Fruit fly (Drosophila melanogaster) whole organism, wandering third instar larva: Measurements from ENCODE around the gene Mekk1.

Source experiments
- Abd-B ChIP-seq: fragments of >200 bp; optimal IDR thresholded peaks from 2 replicates; lab custom pipeline; 2017; ENCODE audit warnings: missing biosample characterization, missing genetic modification characterization
- CG32264 ChIP-seq: fragments of 200-800 bp; sonication (Bioruptor generic); optimal IDR thresholded peaks from 2 replicates; lab custom pipeline; 2016; ENCODE audit warnings: missing biosample characterization, missing genetic modification characterization
- CG9705 ChIP-seq: fragments of 200-800 bp; sonication (Bioruptor generic); optimal IDR thresholded peaks from 2 replicates; lab custom pipeline; 2018; ENCODE audit warnings: missing biosample characterization, mild to moderate bottlenecking, missing genetic modification characterization
- CrebA ChIP-seq: fragments of 200-800 bp; sonication (Bioruptor generic); optimal IDR thresholded peaks from 2 replicates; lab custom pipeline; 2016; ENCODE audit warnings: missing biosample characterization, mild to moderate bottlenecking, missing genetic modification characterization, borderline replicate concordance
- Dfd ChIP-seq: fragments of >200 bp; optimal IDR thresholded peaks from 2 replicates; lab custom pipeline; 2017; ENCODE audit warnings: missing biosample characterization, missing genetic modification characterization
- Dif ChIP-seq: fragments of 200-275, 200-300 bp; sonication (Bioruptor generic); optimal IDR thresholded peaks from 2 replicates; lab custom pipeline; 2018; ENCODE audit warnings: missing biosample characterization, missing genetic modification characterization; ENCODE audit not compliant: partially characterized antibody
- GATAd ChIP-seq: sonication (Bioruptor generic); optimal IDR thresholded peaks from 2 replicates; lab custom pipeline; 2016; ENCODE audit warnings: missing biosample characterization, missing genetic modification characterization
- HLH106 ChIP-seq: fragments of 200-800 bp; optimal IDR thresholded peaks from 3 replicates; lab custom pipeline; 2019; ENCODE audit warnings: missing biosample characterization, mild to moderate bottlenecking, missing genetic modification characterization, moderate library complexity
- Hnf4 ChIP-seq: fragments of 200-800 bp; sonication (Bioruptor generic); optimal IDR thresholded peaks from 2 replicates; lab custom pipeline; 2016; ENCODE audit warnings: missing biosample characterization, mild to moderate bottlenecking, missing genetic modification characterization
- Hr78 ChIP-seq: fragments of >200 bp; optimal IDR thresholded peaks from 2 replicates; lab custom pipeline; 2017; ENCODE audit warnings: missing biosample characterization, missing genetic modification characterization
- Hr83 ChIP-seq: fragments of 200-300 bp; sonication (Bioruptor generic); optimal IDR thresholded peaks from 2 replicates; lab custom pipeline; 2016; ENCODE audit warnings: missing biosample characterization, mild to moderate bottlenecking, missing genetic modification characterization, moderate library complexity; ENCODE audit not compliant: poor library complexity, severe bottlenecking
- Jra ChIP-seq: sonication (Bioruptor generic); optimal IDR thresholded peaks from 2 replicates; lab custom pipeline; 2016; ENCODE audit warnings: missing biosample characterization, missing genetic modification characterization
- Mio ChIP-seq: sonication (Bioruptor generic); optimal IDR thresholded peaks from 2 replicates; lab custom pipeline; 2016; ENCODE audit warnings: missing biosample characterization, missing genetic modification characterization
- Myc ChIP-seq: fragments of >200 bp; optimal IDR thresholded peaks from 2 replicates; lab custom pipeline; 2017
- N ChIP-seq: fragments of >200 bp; optimal IDR thresholded peaks from 2 replicates; lab custom pipeline; 2018; ENCODE audit warnings: missing biosample characterization, missing external identifiers, missing genetic modification characterization
- OdsH ChIP-seq: fragments of 200-800 bp; sonication (Bioruptor generic); optimal IDR thresholded peaks from 2 replicates; lab custom pipeline; 2016; ENCODE audit warnings: missing biosample characterization, mild to moderate bottlenecking, missing genetic modification characterization
- Sp1 ChIP-seq: fragments of 200-800 bp; sonication (Bioruptor generic); optimal IDR thresholded peaks from 3 replicates; lab custom pipeline; 2019; ENCODE audit warnings: missing biosample characterization, mild to moderate bottlenecking, missing genetic modification characterization, moderate library complexity
- Vsx2 ChIP-seq: fragments of 200-300, 225-300 bp; sonication (Bioruptor generic); optimal IDR thresholded peaks from 2 replicates; lab custom pipeline; 2018; ENCODE audit warnings: missing biosample characterization, missing genetic modification characterization; ENCODE audit not compliant: partially characterized antibody
- br ChIP-seq: fragments of 200-800 bp; sonication (Bioruptor generic); optimal IDR thresholded peaks from 2 replicates; lab custom pipeline; 2016; ENCODE audit warnings: missing biosample characterization, missing genetic modification characterization
- brk ChIP-seq: fragments of 200-800 bp; sonication (Bioruptor generic); optimal IDR thresholded peaks from 2 replicates; lab custom pipeline; 2016; ENCODE audit warnings: missing biosample characterization, mild to moderate bottlenecking, missing genetic modification characterization
- dl ChIP-seq, 2 experiments: fragments of 175-275, 200-275 bp in 1 of 2; fragments of 200-275 bp in 1 of 2; sonication (Bioruptor generic); optimal IDR thresholded peaks; lab custom pipeline; 2018; ENCODE audit warnings: mild to moderate bottlenecking in 2 of 2, missing biosample characterization in 2 of 2, missing genetic modification characterization in 2 of 2, moderate library complexity in 2 of 2; ENCODE audit not compliant: partially characterized antibody in 2 of 2, insufficient read depth in 1 of 2
- dmrt93B ChIP-seq: fragments of 200-800 bp; sonication (Bioruptor generic); optimal IDR thresholded peaks from 2 replicates; lab custom pipeline; 2018; ENCODE audit warnings: missing biosample characterization, mild to moderate bottlenecking, missing genetic modification characterization
- dsf ChIP-seq: sonication (Bioruptor generic); optimal IDR thresholded peaks from 2 replicates; lab custom pipeline; 2016; ENCODE audit warnings: missing biosample characterization, missing genetic modification characterization, borderline replicate concordance
- ey ChIP-seq: fragments of 200-800 bp; sonication (Bioruptor generic); optimal IDR thresholded peaks from 2 replicates; lab custom pipeline; 2016; ENCODE audit warnings: missing biosample characterization, missing genetic modification characterization
- foxo ChIP-seq, 2 experiments: fragments of 200-800 bp; sonication (Bioruptor generic); optimal IDR thresholded peaks; 2 replicates in 1 of 2; 3 replicates in 1 of 2; lab custom pipeline; 2016 to 2017; ENCODE audit warnings: missing biosample characterization in 2 of 2, missing genetic modification characterization in 2 of 2
- fru ChIP-seq: fragments of 200-800 bp; sonication (Bioruptor generic); optimal IDR thresholded peaks from 3 replicates; lab custom pipeline; 2016; ENCODE audit warnings: missing biosample characterization, mild to moderate bottlenecking, missing genetic modification characterization
- h ChIP-seq: fragments of 200-800 bp; sonication (Bioruptor generic); optimal IDR thresholded peaks from 3 replicates; lab custom pipeline; 2016; ENCODE audit warnings: missing biosample characterization, mild to moderate bottlenecking, missing genetic modification characterization
- jim ChIP-seq: fragments of 175-275, 200-325 bp; sonication (Bioruptor generic); optimal IDR thresholded peaks from 2 replicates; lab custom pipeline; 2016; ENCODE audit warnings: missing biosample characterization, mild to moderate bottlenecking, missing genetic modification characterization
- lola ChIP-seq: fragments of >200 bp; optimal IDR thresholded peaks from 2 replicates; lab custom pipeline; 2017; ENCODE audit warnings: missing biosample characterization, missing genetic modification characterization
- pan ChIP-seq: fragments of >200 bp; optimal IDR thresholded peaks from 2 replicates; lab custom pipeline; 2017
- psq ChIP-seq: fragments of 200-800 bp; sonication (Bioruptor generic); optimal IDR thresholded peaks from 3 replicates; lab custom pipeline; 2017; ENCODE audit warnings: missing biosample characterization, mild to moderate bottlenecking, missing genetic modification characterization, moderate library complexity
- rgr ChIP-seq: fragments of 200-800 bp; sonication (Bioruptor generic); optimal IDR thresholded peaks from 3 replicates; lab custom pipeline; 2016; ENCODE audit warnings: missing biosample characterization, mild to moderate bottlenecking, missing genetic modification characterization
- sage ChIP-seq: fragments of 200-800 bp; sonication (Bioruptor generic); optimal IDR thresholded peaks from 2 replicates; lab custom pipeline; 2016; ENCODE audit warnings: missing biosample characterization, mild to moderate bottlenecking, missing genetic modification characterization
- sv ChIP-seq: fragments of 200-800 bp; sonication (Bioruptor generic); optimal IDR thresholded peaks from 3 replicates; lab custom pipeline; 2016; ENCODE audit warnings: missing biosample characterization, missing genetic modification characterization
- tai ChIP-seq: sonication (Bioruptor generic); optimal IDR thresholded peaks from 2 replicates; lab custom pipeline; 2016; ENCODE audit warnings: missing biosample characterization, missing genetic modification characterization
- usp ChIP-seq: fragments of >200 bp; optimal IDR thresholded peaks from 2 replicates; lab custom pipeline; 2017; ENCODE audit warnings: missing biosample characterization, missing genetic modification characterization
- woc ChIP-seq: sonication (Bioruptor generic); optimal IDR thresholded peaks from 2 replicates; lab custom pipeline; 2016; ENCODE audit warnings: missing biosample characterization, mild to moderate bottlenecking, missing genetic modification characterization

Gene Mekk1

DNA sequence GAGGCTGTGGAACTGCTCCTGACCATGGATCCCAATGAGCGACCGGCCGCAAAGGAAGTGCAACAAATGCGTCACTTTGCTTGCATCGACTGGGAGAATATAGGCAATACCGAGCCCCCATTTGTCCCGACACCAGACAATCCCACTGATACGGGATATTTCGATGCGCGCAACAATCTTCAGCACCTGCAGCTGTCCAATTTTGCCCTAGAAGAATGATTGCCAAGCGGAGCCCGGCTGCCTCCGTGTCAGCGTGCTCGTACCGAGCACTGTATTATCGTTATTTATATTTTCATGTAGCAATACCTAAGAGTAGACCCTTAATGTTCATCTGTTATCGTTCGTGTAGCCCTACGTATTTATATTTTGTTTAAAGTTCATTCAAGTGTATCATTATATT, 6.4 kb upstream of the Mekk1 start:
- TF ChIP-seq Jra (no peak), CG9705 (GFP tag; lab: Kevin White, UChicago) (no peak), tai (no peak), ey (GFP tag; lab: Kevin White, UChicago) (no peak), jim (no peak), Dif (GFP tag; lab: Kevin White, UChicago) (no peak), CrebA (GFP tag; lab: Kevin White, UChicago) (no peak), dmrt93B (no peak), Hnf4 (GFP tag; lab: Kevin White, UChicago) (no peak), OdsH (GFP tag; lab: Kevin White, UChicago) (no peak), Dfd (GFP tag; lab: Kevin White, UChicago) (no peak), sage (GFP tag; lab: Kevin White, UChicago) (no peak), dl (GFP tag; optimal IDR thresholded peaks at IDR 0.05; lab: Kevin White, UChicago; ENCODE audit: insufficient read depth in 1 of 2, partially characterized antibody in 2 of 2) (no peak), Hr78 (GFP tag; lab: Kevin White, UChicago) (no peak), HLH106 (tag; lab: Kevin White, UChicago) (no peak), h (GFP tag; lab: Kevin White, UChicago) (no peak), psq (no peak)

DNA sequence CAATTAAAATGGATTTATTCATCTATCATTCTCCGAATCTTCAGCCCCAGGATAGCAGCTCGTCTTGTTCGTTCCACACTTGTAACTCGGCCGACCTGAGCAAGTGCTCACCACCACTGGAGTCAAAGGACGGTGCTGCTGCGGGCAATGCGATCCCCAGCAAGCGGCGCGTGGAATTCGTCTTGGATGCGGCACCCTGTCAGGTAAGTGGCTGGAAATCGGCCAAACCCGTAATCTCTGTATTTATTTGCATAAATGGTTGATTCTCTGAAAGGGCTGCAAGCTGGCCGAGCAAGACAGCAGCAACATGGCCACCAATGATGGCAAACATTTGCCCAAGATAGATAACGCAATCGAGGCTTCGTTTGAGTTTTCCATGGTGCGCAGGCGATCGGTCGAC, 4.7 kb upstream of the Mekk1 start:
- TF ChIP-seq dl (GFP tag; optimal IDR thresholded peaks at IDR 0.05; lab: Kevin White, UChicago; ENCODE audit: insufficient read depth in 1 of 2, partially characterized antibody in 2 of 2) (no peak), brk (GFP tag; lab: Kevin White, UChicago) (no peak), Dif (GFP tag; lab: Kevin White, UChicago) (no peak), dsf (no peak), Abd-B (GFP tag; lab: Kevin White, UChicago) (no peak), N (GFP tag; lab: Kevin White, UChicago) (no peak), psq (no peak), jim (no peak), Hnf4 (GFP tag; lab: Kevin White, UChicago) (no peak), lola (GFP tag; lab: Kevin White, UChicago) (no peak)

DNA sequence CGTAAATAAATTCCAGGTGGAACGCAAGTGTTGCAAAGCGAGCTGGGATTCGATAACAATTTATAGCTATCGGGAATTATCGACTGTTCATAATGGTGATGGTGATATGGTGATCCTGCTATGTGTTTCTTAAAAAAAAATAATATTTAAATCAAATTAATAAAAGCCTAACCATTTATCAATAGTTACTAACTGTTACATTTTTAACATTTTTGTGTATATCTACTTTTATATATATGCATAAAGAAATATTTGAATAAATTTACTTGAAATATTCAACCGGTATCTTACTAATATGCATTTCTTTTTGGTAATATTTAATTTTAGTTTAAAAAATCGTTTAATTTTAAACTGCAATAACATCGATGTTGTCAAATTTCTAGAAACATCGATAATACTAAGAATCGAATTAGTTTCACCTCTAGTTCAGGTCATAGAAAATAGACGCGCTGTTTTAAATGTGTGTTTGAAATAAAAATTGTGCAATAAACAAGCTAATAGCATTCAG, 2.6 kb upstream of the Mekk1 start, which contains the start of the genes PGS1 and gwl:
Gene PGS1 (minus strand): TSS at position 81 of the 508 bp plus-strand sequence.
Gene gwl (plus strand): TSS at position 410 of the 508 bp plus-strand sequence.
- TF ChIP-seq dsf: peak; percentile 54
- peak; percentile 57 for TF ChIP-seq ey (GFP tag; lab: Kevin White, UChicago)
- TF ChIP-seq psq: peak; percentile 76
- TF ChIP-seq GATAd: peak; percentile 22
- TF ChIP-seq br: no peak
- TF ChIP-seq OdsH (GFP tag; lab: Kevin White, UChicago): peak; percentile 74
- TF ChIP-seq sv: peak; percentile 78
- no peak for TF ChIP-seq N (GFP tag; lab: Kevin White, UChicago)
- TF ChIP-seq HLH106 (tag; lab: Kevin White, UChicago): peak; percentile 71

DNA sequence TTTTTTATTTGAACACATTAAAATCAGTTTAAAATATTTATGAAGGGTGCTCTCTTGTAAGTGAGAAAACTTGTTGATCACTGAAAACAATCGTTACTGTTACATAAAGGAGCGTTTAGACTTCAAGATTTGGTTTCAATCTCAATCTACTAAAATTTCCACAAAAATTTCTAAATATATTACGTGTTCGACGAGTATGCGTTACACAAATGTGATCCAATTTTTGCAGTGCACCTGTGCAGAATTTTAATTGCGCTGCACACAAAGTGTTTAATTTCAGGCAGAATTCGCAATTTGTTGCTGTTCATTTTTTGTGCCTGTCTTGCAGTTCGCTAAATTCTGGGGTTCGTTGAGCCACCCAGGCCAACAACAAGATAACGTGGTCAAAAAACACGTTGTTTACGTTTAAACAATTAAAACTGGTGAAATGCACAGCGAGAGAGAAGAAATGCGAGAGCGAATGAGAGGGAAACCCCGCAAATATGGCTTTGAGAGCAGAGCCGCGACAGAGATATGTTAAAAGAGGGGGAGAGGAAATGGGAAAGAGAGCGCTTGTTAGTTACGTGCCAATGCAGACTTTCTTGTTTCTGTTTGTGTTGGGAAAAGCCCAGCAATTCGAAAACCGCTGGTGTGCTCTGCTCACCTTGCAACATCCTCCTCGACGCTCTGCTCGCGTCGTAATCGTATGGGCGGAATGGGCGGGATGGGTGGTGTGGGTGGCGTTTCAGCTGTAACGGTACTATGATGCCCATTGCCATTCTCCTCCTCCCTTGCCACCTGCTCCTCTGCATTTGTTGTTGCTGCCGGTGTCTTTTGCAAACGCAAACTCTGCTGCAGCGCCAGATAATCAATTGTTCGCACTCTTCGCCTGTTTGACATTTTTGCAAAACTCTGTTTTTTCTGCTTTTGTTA, 780 bp downstream of the Mekk1 start:
- TF ChIP-seq lola (GFP tag; lab: Kevin White, UChicago) (no peak), rgr (peak; percentile 82), fru (GFP tag; lab: Kevin White, UChicago) (peak; percentile 73), Dfd (GFP tag; lab: Kevin White, UChicago) (no peak), Vsx2 (GFP tag; lab: Kevin White, UChicago) (peak; percentile 52), N (GFP tag; lab: Kevin White, UChicago) (peak; percentile 12), brk (GFP tag; lab: Kevin White, UChicago) (peak; percentile 11), Abd-B (GFP tag; lab: Kevin White, UChicago) (no peak), foxo (GFP tag; optimal IDR thresholded peaks at IDR 0.05; lab: Kevin White, UChicago) (peak; percentile 26 to 71), HLH106 (tag; lab: Kevin White, UChicago) (peak; percentile 70), CrebA (GFP tag; lab: Kevin White, UChicago) (no peak), usp (no peak), h (GFP tag; lab: Kevin White, UChicago) (peak; percentile 67), sv (no peak), Jra (peak; percentile 24), sage (GFP tag; lab: Kevin White, UChicago) (peak; percentile 62), psq (no peak), CG9705 (GFP tag; lab: Kevin White, UChicago) (peak; percentile 16), Mio (no peak), jim (no peak), OdsH (GFP tag; lab: Kevin White, UChicago) (peak; percentile 62), dl (GFP tag; optimal IDR thresholded peaks at IDR 0.05; lab: Kevin White, UChicago; ENCODE audit: insufficient read depth in 1 of 2, partially characterized antibody in 2 of 2) (peak; percentile 73), ey (GFP tag; lab: Kevin White, UChicago) (peak; percentile 70), woc (GFP tag; lab: Kevin White, UChicago) (peak; percentile 47), tai (no peak), Sp1 (GFP tag; lab: Kevin White, UChicago) (peak; percentile 51), Myc (lab: Kevin White, UChicago) (no peak), CG32264 (GFP tag; lab: Kevin White, UChicago) (no peak), dsf (peak; percentile 14), Hr83 (GFP tag; lab: Kevin White, UChicago) (no peak), pan (lab: Kevin White, UChicago) (no peak), Hr78 (GFP tag; lab: Kevin White, UChicago) (no peak), GATAd (no peak)
